Worm (Caenorhabditis elegans): ENCODE measurements around the gene clec-232.
A peak's percentile ranks its signal among the peaks of the same experiment; 100 is the strongest.
"Not testable (repeated sequence)": the region's sequence is repeated elsewhere in the genome, so short reads cannot be mapped to it uniquely, and the experiment has no call there.

clec-232 gene

DNA sequence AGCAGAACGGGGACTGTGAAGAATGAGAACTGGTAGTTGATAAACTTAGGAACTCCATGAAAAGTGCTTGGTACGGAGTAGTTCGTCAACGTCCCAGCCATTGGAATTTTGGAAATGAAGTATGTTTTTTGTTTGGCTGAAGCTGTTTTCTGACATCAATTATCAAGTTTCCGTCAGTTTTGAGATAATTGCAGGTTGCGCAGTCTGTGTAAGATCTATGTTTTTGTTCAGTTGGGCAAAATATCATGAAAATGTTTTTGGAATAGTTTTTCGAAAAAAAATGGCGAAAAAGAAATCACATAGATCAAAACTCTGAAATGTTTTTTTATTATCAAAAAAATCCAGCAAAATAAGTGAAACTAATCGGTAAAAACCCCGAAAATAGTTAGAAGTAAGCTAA, 1.1 kb upstream of the clec-232 start, which contains the start of gene sru-22 (continued):
- no peak for TF ChIP-seq ceh-58 (GFP tag; IDR thresholded peaks at IDR 0.05)
- TF ChIP-seq C06A6.2 (GFP tag; conservative IDR thresholded peaks at IDR 0.05): no peak

- TF ChIP-seq unc-62 (GFP tag; optimal IDR thresholded peaks at IDR 0.05) (peak; percentile 95), ztf-6 (GFP tag; IDR thresholded peaks at IDR 0.05) (no peak), nhr-80 (tag; optimal IDR thresholded peaks at IDR 0.05) (peak; percentile 78), F57C9.4 (tag; optimal IDR thresholded peaks at IDR 0.05) (no peak), atf-7 (tag; optimal IDR thresholded peaks at IDR 0.05) (peak; percentile 24)
These were observed 2.4 kb downstream of the clec-232 start, which contains the start of gene oac-20 for ce11 chrV:15978232-15978764. TSS of gene oac-20 (plus strand) at chrV:15978714.

- TF ChIP-seq snpc-4 (GFP tag; optimal IDR thresholded peaks at IDR 0.05) (no peak), snpc-4 (tag; optimal IDR thresholded peaks at IDR 0.05) (peak; percentile 77 to 90 (median 81)), ztf-28 (GFP tag; IDR thresholded peaks at IDR 0.05) (no peak)
These were observed 6.9 kb downstream of the clec-232 start, which contains the start of the genes fbxa-99 and F36G9.13 for ce11 chrV:15982733-15983344. TSS of gene fbxa-99 (minus strand) at chrV:15982854. TSS of gene F36G9.13 (plus strand) at chrV:15983294.

DNA sequence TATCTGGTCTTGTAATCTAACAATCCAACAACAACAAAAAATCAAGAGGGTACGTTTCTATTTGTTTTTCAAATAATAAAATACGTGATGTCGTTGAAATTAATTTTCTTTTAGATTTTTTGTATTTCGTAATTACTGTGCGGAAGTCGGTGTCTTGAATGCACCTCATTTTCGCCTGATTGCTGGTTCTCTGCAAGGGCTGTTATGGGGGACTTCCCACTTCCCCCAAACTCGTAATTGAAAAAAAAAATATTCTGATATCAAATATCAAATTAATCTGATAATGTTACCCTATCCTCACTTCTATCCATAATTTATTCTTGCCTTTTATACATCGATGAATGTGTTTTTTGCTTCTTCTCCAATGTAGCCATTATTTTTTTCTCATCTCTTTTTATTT, 12.1 kb downstream of the clec-232 start, which contains the start of gene F36G9.15:
Gene F36G9.15 (minus strand): TSS at position 101 of the 400 bp plus-strand sequence.
- TF ChIP-seq dpff-1 (tag; optimal IDR thresholded peaks at IDR 0.05) (no peak), ets-4 (GFP tag; optimal IDR thresholded peaks at IDR 0.05) (no peak), gei-17 (GFP tag; optimal IDR thresholded peaks at IDR 0.05) (no peak), pbrm-1 (GFP tag; IDR thresholded peaks at IDR 0.05) (no peak), nfya-2 (GFP tag; IDR thresholded peaks at IDR 0.05) (no peak), ztf-18 (tag; optimal IDR thresholded peaks at IDR 0.05) (no peak), T07F8.4 (tag; optimal IDR thresholded peaks at IDR 0.05) (no peak), hsf-1 (GFP tag; IDR thresholded peaks at IDR 0.05) (no peak), unc-130 (GFP tag; optimal IDR thresholded peaks at IDR 0.05) (no peak), madf-8 (GFP tag; conservative IDR thresholded peaks at IDR 0.05) (no peak), egl-18 (GFP tag; IDR thresholded peaks at IDR 0.05) (no peak), lag-1 (GFP tag; IDR thresholded peaks at IDR 0.05) (no peak), B0035.1 (tag; optimal IDR thresholded peaks at IDR 0.05) (no peak), D2030.7 (GFP tag; IDR thresholded peaks at IDR 0.05) (no peak), sea-2 (GFP tag; IDR thresholded peaks at IDR 0.05) (no peak), snpc-3.4 (tag; optimal IDR thresholded peaks at IDR 0.05) (no peak), Y53G8AR.9 (GFP tag; conservative IDR thresholded peaks at IDR 0.05) (no peak)

- not testable (repeated sequence) for TF ChIP-seq lin-26 (GFP tag; IDR thresholded peaks at IDR 0.05); T26A5.8 (tag; optimal IDR thresholded peaks at IDR 0.05); mxl-1 (tag; optimal IDR thresholded peaks at IDR 0.05)
These were observed 15.9 kb downstream of the clec-232 start, which contains the start of gene C06C6.7 for ce11 chrV:15991850-15992249. TSS of gene C06C6.7 (plus strand) at chrV:15992150.

DNA sequence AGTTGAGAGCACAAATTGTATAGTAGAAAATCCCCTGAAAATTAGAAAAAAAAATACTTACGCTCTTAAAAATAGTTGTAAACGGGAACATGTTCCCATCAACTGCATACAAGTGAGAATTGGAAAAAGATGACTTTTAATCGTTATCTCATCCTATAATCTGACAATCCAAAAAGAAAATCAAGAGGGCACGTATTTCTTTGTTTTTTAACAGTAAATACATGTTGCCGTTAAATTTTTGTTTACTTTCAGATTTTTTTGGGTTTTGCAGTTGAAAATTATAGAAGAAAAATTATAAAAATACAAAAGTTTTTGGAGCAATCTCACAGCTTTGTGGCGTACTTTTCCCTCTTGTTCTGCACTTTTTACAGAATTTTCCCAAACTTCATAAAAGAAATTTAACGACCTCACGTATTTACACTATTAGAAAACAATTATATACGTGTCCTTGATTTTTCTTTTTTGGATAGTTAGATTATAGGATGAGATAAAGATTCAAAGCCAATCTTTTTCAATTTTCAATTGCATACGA, 20.8 kb downstream of the clec-232 start, which contains the start of the genes C06C6.9 and C06C6.8:
Gene C06C6.9 (minus strand): TSS at position 101 of the 532 bp plus-strand sequence.
Gene C06C6.8 (plus strand): TSS at position 482 of the 532 bp plus-strand sequence.
- TF ChIP-seq efl-1 (GFP tag; optimal IDR thresholded peaks at IDR 0.05) (no peak), ztf-25 (GFP tag; IDR thresholded peaks at IDR 0.05) (no peak), aptf-2 (GFP tag; conservative IDR thresholded peaks at IDR 0.05) (no peak), lsy-27 (tag; optimal IDR thresholded peaks at IDR 0.05; ENCODE audit: borderline replicate concordance, insufficient read depth) (no peak), ztf-22 (GFP tag; optimal IDR thresholded peaks at IDR 0.05) (no peak), tbx-9 (tag; optimal IDR thresholded peaks at IDR 0.05; ENCODE audit: borderline replicate concordance) (no peak), T07F8.4 (tag; optimal IDR thresholded peaks at IDR 0.05) (no peak)

Measured in whole organism, young adult.